Fruit fly (Drosophila melanogaster) whole organism, pupa: ENCODE measurements around the gene CG18473.

Source experiments
- CG10348 ChIP-seq: fragments of 200-800 bp; sonication (Bioruptor generic); IDR thresholded peaks from 2 replicates; pipeline ENCODE4 v1.3.6; 2022; ENCODE audit warnings: missing biosample characterization, missing genetic modification characterization
- CG12605 ChIP-seq: fragments of 200-800 bp; sonication (Bioruptor generic); IDR thresholded peaks from 2 replicates; pipeline ENCODE4 v1.3.6; 2022; ENCODE audit warnings: missing biosample characterization, missing genetic modification characterization
- CG13204 ChIP-seq: fragments of 200-800 bp; sonication (Bioruptor generic); optimal IDR thresholded peaks from 2 replicates; lab custom pipeline; 2018; ENCODE audit warnings: missing biosample characterization, mild to moderate bottlenecking, missing genetic modification characterization, moderate library complexity
- CG14655 ChIP-seq: fragments of 200-800 bp; sonication (Bioruptor generic); optimal IDR thresholded peaks from 3 replicates; lab custom pipeline; 2017; ENCODE audit warnings: mild to moderate bottlenecking, missing biosample characterization, missing genetic modification reagents, missing genetic modification characterization
- CG15710 ChIP-seq: fragments of 200-800 bp; sonication (Bioruptor generic); optimal IDR thresholded peaks from 2 replicates; lab custom pipeline; 2018; ENCODE audit warnings: missing biosample characterization, mild to moderate bottlenecking, missing genetic modification characterization, moderate library complexity
- CG17806 ChIP-seq: fragments of 200-800 bp; sonication (Bioruptor generic); optimal IDR thresholded peaks from 2 replicates; lab custom pipeline; 2018; ENCODE audit warnings: missing biosample characterization, mild to moderate bottlenecking, missing genetic modification characterization, moderate library complexity
- CG32121 ChIP-seq: fragments of 200-800 bp; sonication (Bioruptor generic); IDR thresholded peaks from 2 replicates; pipeline ENCODE4 v1.3.6; 2022; ENCODE audit warnings: missing biosample characterization, missing genetic modification characterization
- CG34367 ChIP-seq: fragments of 200-800 bp; sonication (Bioruptor generic); optimal IDR thresholded peaks from 2 replicates; lab custom pipeline; 2018; ENCODE audit warnings: missing biosample characterization, mild to moderate bottlenecking, missing genetic modification characterization
- CG4496 ChIP-seq: fragments of 200-800 bp; sonication (Bioruptor generic); IDR thresholded peaks from 3 replicates; pipeline ENCODE4 v1.3.6; 2022; ENCODE audit warnings: missing biosample characterization, missing genetic modification characterization
- CG8159 ChIP-seq: fragments of 200-800 bp; sonication (Bioruptor generic); optimal IDR thresholded peaks from 3 replicates; lab custom pipeline; 2018; ENCODE audit warnings: missing biosample characterization, mild to moderate bottlenecking, missing genetic modification characterization, moderate library complexity
- CG8301 ChIP-seq: fragments of 200-800 bp; sonication (Bioruptor generic); optimal IDR thresholded peaks from 2 replicates; lab custom pipeline; 2018; ENCODE audit warnings: missing biosample characterization, mild to moderate bottlenecking, missing genetic modification characterization
- CG9948 ChIP-seq: fragments of 200-800 bp; sonication (Bioruptor generic); optimal IDR thresholded peaks from 2 replicates; lab custom pipeline; 2018; ENCODE audit warnings: missing biosample characterization, mild to moderate bottlenecking, missing genetic modification characterization, moderate library complexity
- D1 ChIP-seq: fragments of 200-800 bp; sonication (Bioruptor generic); optimal IDR thresholded peaks from 2 replicates; lab custom pipeline; 2018; ENCODE audit warnings: missing biosample characterization, mild to moderate bottlenecking, missing genetic modification characterization, moderate library complexity
- EcR ChIP-seq: fragments of 200-800 bp; sonication (Bioruptor generic); optimal IDR thresholded peaks from 3 replicates; lab custom pipeline; 2019; ENCODE audit warnings: missing biosample characterization, missing genetic modification characterization, mild to moderate bottlenecking, moderate library complexity, missing genetic modification reagents
- Ets98B ChIP-seq: fragments of 200-800 bp; sonication (Bioruptor generic); IDR thresholded peaks from 2 replicates; pipeline ENCODE4 v1.3.6; 2022; ENCODE audit warnings: missing biosample characterization, missing genetic modification characterization
- Pif1A ChIP-seq: fragments of 200-800 bp; sonication (Bioruptor generic); optimal IDR thresholded peaks from 3 replicates; lab custom pipeline; 2016; ENCODE audit warnings: missing biosample characterization, missing genetic modification characterization
- Pif1B ChIP-seq: fragments of 200-800 bp; sonication (Bioruptor generic); optimal IDR thresholded peaks from 3 replicates; lab custom pipeline; 2016; ENCODE audit warnings: missing biosample characterization, missing genetic modification characterization
- Snoo ChIP-seq: fragments of 200-800 bp; sonication (Bioruptor generic); optimal IDR thresholded peaks from 3 replicates; lab custom pipeline; 2017; ENCODE audit warnings: missing biosample characterization, mild to moderate bottlenecking, missing genetic modification characterization, inconsistent platforms
- fd96Ca ChIP-seq: fragments of 200-800 bp; sonication (Bioruptor generic); IDR thresholded peaks from 3 replicates; pipeline ENCODE4 v1.3.6; 2022; ENCODE audit warnings: missing biosample characterization, missing genetic modification characterization
- gl ChIP-seq: fragments of 200-800 bp; sonication (Bioruptor generic); optimal IDR thresholded peaks from 2 replicates; lab custom pipeline; 2018; ENCODE audit warnings: missing biosample characterization, mild to moderate bottlenecking, missing genetic modification characterization
- rn ChIP-seq: fragments of 200-800 bp; sonication (Bioruptor generic); IDR thresholded peaks from 2 replicates; pipeline ENCODE4 v1.3.6; 2022; ENCODE audit warnings: missing biosample characterization, missing genetic modification characterization

CG18473 gene

dm6 chr3R:9347702-9348378 lies 15.3 kb upstream of the CG18473 start:
- TF ChIP-seq CG4496 (peak; percentile 90), fd96Ca (GFP tag; lab: Robert Waterston, UW) (peak; percentile 81; the same call in 2 of the 3 replicates), CG32121 (GFP tag; lab: Robert Waterston, UW) (peak; percentile 79), CG34367 (peak; percentile 89), CG13204 (GFP tag; lab: Kevin White, UChicago) (peak; percentile 66), EcR (no peak), CG15710 (peak; percentile 91), Ets98B (GFP tag; lab: Robert Waterston, UW) (peak; percentile 86), rn (peak; percentile 82), CG9948 (tag; lab: Kevin White, UChicago) (peak; percentile 92), CG10348 (GFP tag; lab: Robert Waterston, UW) (peak; percentile 46; the same call in 1 of the 2 replicates), CG8159 (tag; lab: Kevin White, UChicago) (peak; percentile 94), CG12605 (GFP tag; lab: Robert Waterston, UW) (peak; percentile 80), D1 (tag; lab: Kevin White, UChicago) (peak; percentile 82), Snoo (tag; lab: Kevin White, UChicago) (peak; percentile 76), CG14655 (GFP tag; lab: Kevin White, UChicago) (peak; percentile 88), gl (tag; lab: Kevin White, UChicago) (peak; percentile 82), CG17806 (tag; lab: Kevin White, UChicago) (peak; percentile 93), Pif1A (GFP tag; lab: Kevin White, UChicago) (peak; percentile 90), CG8301 (tag; lab: Kevin White, UChicago) (peak; percentile 88), Pif1B (peak; percentile 89)

- no peak for TF ChIP-seq CG32121 (GFP tag; lab: Robert Waterston, UW)
- no peak for TF ChIP-seq CG9948 (tag; lab: Kevin White, UChicago)
- 0 out of 2 replicates have a peak, but pooled peaks have one; percentile 5 for TF ChIP-seq CG12605 (GFP tag; lab: Robert Waterston, UW)
- no peak for TF ChIP-seq Pif1B
- no peak for TF ChIP-seq CG13204 (GFP tag; lab: Kevin White, UChicago)
- no peak for TF ChIP-seq fd96Ca (GFP tag; lab: Robert Waterston, UW)
- peak; percentile 72 for TF ChIP-seq EcR
- no peak for TF ChIP-seq CG8159 (tag; lab: Kevin White, UChicago)
- no peak for TF ChIP-seq D1 (tag; lab: Kevin White, UChicago)
- TF ChIP-seq, all 21 proteins: peak for 2
These were observed 14.8 kb upstream of the CG18473 start for dm6 chr3R:9348379-9348721.

dm6 chr3R:9349267-9349820 lies 13.8 kb upstream of the CG18473 start:
- TF ChIP-seq CG9948 (tag; lab: Kevin White, UChicago): no peak
- TF ChIP-seq CG17806 (tag; lab: Kevin White, UChicago): peak; percentile 13
- TF ChIP-seq CG14655 (GFP tag; lab: Kevin White, UChicago): no peak
- TF ChIP-seq CG12605 (GFP tag; lab: Robert Waterston, UW): no peak
- TF ChIP-seq Ets98B (GFP tag; lab: Robert Waterston, UW): no peak
- TF ChIP-seq Pif1A (GFP tag; lab: Kevin White, UChicago): no peak
- no peak for TF ChIP-seq CG32121 (GFP tag; lab: Robert Waterston, UW)
- no peak for TF ChIP-seq CG4496
- TF ChIP-seq D1 (tag; lab: Kevin White, UChicago): no peak
- no peak for TF ChIP-seq CG10348 (GFP tag; lab: Robert Waterston, UW)
- no peak for TF ChIP-seq Pif1B
- TF ChIP-seq CG15710: no peak
- no peak for TF ChIP-seq CG8301 (tag; lab: Kevin White, UChicago)
- TF ChIP-seq EcR: peak; percentile 75
- peak; percentile 53 for TF ChIP-seq CG8159 (tag; lab: Kevin White, UChicago)
- no peak for TF ChIP-seq fd96Ca (GFP tag; lab: Robert Waterston, UW)
- TF ChIP-seq Snoo (tag; lab: Kevin White, UChicago): no peak
- TF ChIP-seq rn: no peak
- TF ChIP-seq CG13204 (GFP tag; lab: Kevin White, UChicago): no peak
- no peak for TF ChIP-seq CG34367
- TF ChIP-seq, all 21 proteins: peak for 3

dm6 chr3R:9350561-9351379 lies 12.3 kb upstream of the CG18473 start:
- TF ChIP-seq EcR (peak; percentile 88), CG10348 (GFP tag; lab: Robert Waterston, UW) (no peak)

dm6 chr3R:9351415-9352379 lies 11.4 kb upstream of the CG18473 start:
- TF ChIP-seq CG8159 (tag; lab: Kevin White, UChicago): peak; percentile 70
- TF ChIP-seq CG34367: peak; percentile 18
- TF ChIP-seq Snoo (tag; lab: Kevin White, UChicago): no peak
- peak; percentile 76 for TF ChIP-seq CG14655 (GFP tag; lab: Kevin White, UChicago)
- peak; percentile 14 for TF ChIP-seq gl (tag; lab: Kevin White, UChicago)
- no peak for TF ChIP-seq CG32121 (GFP tag; lab: Robert Waterston, UW)
- TF ChIP-seq Pif1A (GFP tag; lab: Kevin White, UChicago): peak; percentile 53
- no peak for TF ChIP-seq fd96Ca (GFP tag; lab: Robert Waterston, UW)
- no peak for TF ChIP-seq EcR
- TF ChIP-seq Pif1B: peak; percentile 58
- TF ChIP-seq Ets98B (GFP tag; lab: Robert Waterston, UW): no peak
- peak; percentile 61 for TF ChIP-seq D1 (tag; lab: Kevin White, UChicago)
- TF ChIP-seq CG8301 (tag; lab: Kevin White, UChicago): peak; percentile 79
- TF ChIP-seq CG9948 (tag; lab: Kevin White, UChicago): peak; percentile 64
- TF ChIP-seq CG17806 (tag; lab: Kevin White, UChicago): peak; percentile 70
- TF ChIP-seq CG15710: peak; percentile 33
